Worm (Caenorhabditis elegans): ENCODE measurements around the gene C28D4.10.

ce11 chrIV:9746762-9747161, 8.5 kb downstream of the C28D4.10 start, which contains the start of gene C28D4.5:
- no peak for TF ChIP-seq nhr-77 (tag; optimal IDR thresholded peaks at IDR 0.05)
- no peak for TF ChIP-seq skn-1 (tag; optimal IDR thresholded peaks at IDR 0.05)
- no peak for TF ChIP-seq mep-1 (tag; optimal IDR thresholded peaks at IDR 0.05)
- TF ChIP-seq nhr-102 (tag; optimal IDR thresholded peaks at IDR 0.05): no peak
- no peak for TF ChIP-seq pha-4 (GFP tag; IDR thresholded peaks at IDR 0.05)
- no peak for TF ChIP-seq pha-4 (tag; optimal IDR thresholded peaks at IDR 0.05)
- TF ChIP-seq F44E2.7 (GFP tag; IDR thresholded peaks at IDR 0.05): no peak
- no peak for TF ChIP-seq nhr-6 (tag; optimal IDR thresholded peaks at IDR 0.05)
- no peak for TF ChIP-seq zip-11 (GFP tag; IDR thresholded peaks at IDR 0.05)
- TF ChIP-seq unc-39 (tag; optimal IDR thresholded peaks at IDR 0.05): no peak

Data from whole organism, L4 larva.